Fruit fly (Drosophila melanogaster) whole organism, embryonic: ENCODE data around the gene CG5715.

ENCODE experiments used
- B-H2 ChIP-seq: fragments of 200-800 bp; sonication (Bioruptor generic); optimal IDR thresholded peaks from 2 replicates; lab custom pipeline; 2018; ENCODE audit warnings: missing biosample characterization, mild to moderate bottlenecking, missing genetic modification characterization
- CG10267 ChIP-seq: fragments of 200-800 bp; sonication (Bioruptor generic); optimal IDR thresholded peaks from 2 replicates; lab custom pipeline; 2018; ENCODE audit warnings: missing biosample characterization, mild to moderate bottlenecking, missing genetic modification characterization, moderate library complexity
- CG11247 ChIP-seq: fragments of 200-800 bp; sonication (Bioruptor generic); IDR thresholded peaks from 2 replicates; pipeline ENCODE4 v1.3.6; 2022; ENCODE audit warnings: missing biosample characterization, missing genetic modification characterization
- CG12391 ChIP-seq: fragments of 200-800 bp; sonication (Bioruptor generic); optimal IDR thresholded peaks from 3 replicates; lab custom pipeline; 2018; ENCODE audit warnings: missing biosample characterization, mild to moderate bottlenecking, missing genetic modification characterization, moderate library complexity
- CG13424 ChIP-seq: fragments of 200-800 bp; sonication (Bioruptor generic); optimal IDR thresholded peaks from 2 replicates; lab custom pipeline; 2019; ENCODE audit warnings: missing biosample characterization, mild to moderate bottlenecking, missing genetic modification characterization, moderate library complexity
- CG13775 ChIP-seq: fragments of 200-800 bp; sonication (Bioruptor generic); optimal IDR thresholded peaks from 3 replicates; lab custom pipeline; 2017; ENCODE audit warnings: missing biosample characterization, mild to moderate bottlenecking, missing genetic modification characterization
- CG14667 ChIP-seq: fragments of 200-800 bp; sonication (Bioruptor generic); IDR thresholded peaks from 2 replicates; pipeline ENCODE4 v1.3.6; 2022; ENCODE audit warnings: missing biosample characterization, missing genetic modification characterization
- CG15479 ChIP-seq: fragments of 200-800 bp; sonication (Bioruptor generic); optimal IDR thresholded peaks from 3 replicates; lab custom pipeline; 2019; ENCODE audit warnings: missing biosample characterization, mild to moderate bottlenecking, missing genetic modification characterization, moderate library complexity
- CG1647 ChIP-seq: fragments of 200-800 bp; sonication (Bioruptor generic); optimal IDR thresholded peaks from 3 replicates; lab custom pipeline; 2016; ENCODE audit warnings: missing biosample characterization, missing genetic modification characterization
- CG17829 ChIP-seq: fragments of 200-800 bp; optimal IDR thresholded peaks from 2 replicates; lab custom pipeline; 2019; ENCODE audit warnings: missing biosample characterization, mild to moderate bottlenecking, missing genetic modification characterization, moderate library complexity
- CG30431 ChIP-seq: fragments of 200-800 bp; sonication (Bioruptor generic); optimal IDR thresholded peaks from 2 replicates; lab custom pipeline; 2017; ENCODE audit warnings: missing biosample characterization, missing genetic modification characterization
- CG3407 ChIP-seq: fragments of 200-800 bp; sonication (Bioruptor generic); optimal IDR thresholded peaks from 2 replicates; lab custom pipeline; 2018; ENCODE audit warnings: missing biosample characterization, mild to moderate bottlenecking, missing genetic modification characterization
- CG5180 ChIP-seq: fragments of 200-800 bp; sonication (Bioruptor generic); optimal IDR thresholded peaks from 3 replicates; lab custom pipeline; 2017; ENCODE audit warnings: missing biosample characterization, missing genetic modification characterization, mild to moderate bottlenecking, moderate library complexity, missing genetic modification reagents
- CG7745 ChIP-seq: fragments of 200-800 bp; sonication (Bioruptor generic); optimal IDR thresholded peaks from 2 replicates; lab custom pipeline; 2018; ENCODE audit warnings: missing biosample characterization, mild to moderate bottlenecking, missing genetic modification characterization, moderate library complexity
- CG7839 ChIP-seq: fragments of 200-800 bp; sonication (Bioruptor generic); optimal IDR thresholded peaks from 3 replicates; lab custom pipeline; 2018; ENCODE audit warnings: missing biosample characterization, mild to moderate bottlenecking, missing genetic modification characterization, moderate library complexity
- CG8359 ChIP-seq: fragments of 200-800 bp; sonication (Bioruptor generic); optimal IDR thresholded peaks from 2 replicates; lab custom pipeline; 2017; ENCODE audit warnings: missing biosample characterization, mild to moderate bottlenecking, missing genetic modification characterization, borderline replicate concordance
- CG8388 ChIP-seq: fragments of 200-800 bp; sonication (Bioruptor generic); optimal IDR thresholded peaks from 2 replicates; lab custom pipeline; 2019; ENCODE audit warnings: missing biosample characterization, mild to moderate bottlenecking, missing genetic modification characterization, moderate library complexity
- CG9797 ChIP-seq: fragments of 200-800 bp; sonication (Bioruptor generic); optimal IDR thresholded peaks from 3 replicates; lab custom pipeline; 2018; ENCODE audit warnings: missing biosample characterization, mild to moderate bottlenecking, missing genetic modification characterization
- CG9932 ChIP-seq: fragments of 200-800 bp; sonication (Bioruptor generic); IDR thresholded peaks from 2 replicates; pipeline ENCODE4 v1.3.6; 2022; ENCODE audit warnings: missing biosample characterization, missing genetic modification characterization
- D ChIP-seq, 2 experiments: fragments of 200-800 bp in 1 of 2; fragments of >200 bp in 1 of 2; sonication (Bioruptor generic) in 1 of 2; optimal IDR thresholded peaks; 2 replicates in 1 of 2; 3 replicates in 1 of 2; lab custom pipeline; 2017; ENCODE audit warnings: mild to moderate bottlenecking in 1 of 2, missing biosample characterization in 1 of 2, missing genetic modification characterization in 1 of 2, missing genetic modification reagents in 1 of 2
- Doc2 ChIP-seq: fragments of 200-800 bp; sonication (Bioruptor generic); IDR thresholded peaks from 2 replicates; pipeline ENCODE4 v1.3.6; 2022; ENCODE audit warnings: missing biosample characterization, missing genetic modification characterization
- E2f2 ChIP-seq: fragments of 200-800 bp; sonication (Bioruptor generic); IDR thresholded peaks from 2 replicates; pipeline ENCODE4 v1.3.6; 2022; ENCODE audit warnings: missing biosample characterization, missing genetic modification characterization
- Ets65A ChIP-seq: fragments of 200-800 bp; sonication (Bioruptor generic); peaks from one replicate; lab custom pipeline; 2016; ENCODE audit warnings: missing biosample characterization, missing genetic modification characterization
- Lhr ChIP-seq: fragments of 200-800 bp; sonication (Bioruptor generic); optimal IDR thresholded peaks from 3 replicates; lab custom pipeline; 2017; ENCODE audit warnings: mild to moderate bottlenecking, missing biosample characterization, missing genetic modification reagents, missing genetic modification characterization
- Myb ChIP-seq: fragments of 200-800 bp; sonication (Bioruptor generic); optimal IDR thresholded peaks from 2 replicates; lab custom pipeline; 2016; ENCODE audit warnings: missing biosample characterization, missing genetic modification characterization
- Spps ChIP-seq: fragments of 200-800 bp; sonication (Bioruptor generic); optimal IDR thresholded peaks from 2 replicates; lab custom pipeline; 2018; ENCODE audit warnings: missing biosample characterization, mild to moderate bottlenecking, missing genetic modification characterization
- Vsx1 ChIP-seq: fragments of 200-800 bp; sonication (Bioruptor generic); optimal IDR thresholded peaks from 2 replicates; lab custom pipeline; 2017; ENCODE audit warnings: missing biosample characterization, mild to moderate bottlenecking, missing genetic modification characterization, missing genetic modification reagents
- bsh ChIP-seq, 2 experiments: fragments of 200-800 bp; sonication (Bioruptor generic); optimal IDR thresholded peaks; 2 replicates each; lab custom pipeline; 2017 to 2018; ENCODE audit warnings: mild to moderate bottlenecking in 2 of 2, missing biosample characterization in 2 of 2, missing genetic modification characterization in 2 of 2, moderate library complexity in 1 of 2
- cad ChIP-seq: fragments of >200 bp; optimal IDR thresholded peaks from 2 replicates; lab custom pipeline; 2017; ENCODE audit warnings: missing biosample characterization, missing genetic modification characterization
- crol ChIP-seq: fragments of 200-800 bp; sonication (Bioruptor generic); IDR thresholded peaks from 2 replicates; pipeline ENCODE4 v1.3.6; 2022; ENCODE audit warnings: missing biosample characterization, missing genetic modification characterization
- danr ChIP-seq: fragments of 200-800 bp; sonication (Bioruptor generic); IDR thresholded peaks from 2 replicates; pipeline ENCODE4 v1.3.6; 2022; ENCODE audit warnings: missing biosample characterization, missing genetic modification characterization
- en ChIP-seq: fragments of 200-800 bp; sonication (Bioruptor generic); optimal IDR thresholded peaks from 2 replicates; lab custom pipeline; 2016; ENCODE audit warnings: missing biosample characterization, missing genetic modification characterization
- gem ChIP-seq: fragments of 200-800 bp; sonication (Bioruptor generic); optimal IDR thresholded peaks from 2 replicates; lab custom pipeline; 2019; ENCODE audit warnings: missing biosample characterization, mild to moderate bottlenecking, missing genetic modification characterization, moderate library complexity
- gsb-n ChIP-seq: fragments of 200-800 bp; sonication (Bioruptor generic); optimal IDR thresholded peaks from 3 replicates; lab custom pipeline; 2018; ENCODE audit warnings: missing biosample characterization, mild to moderate bottlenecking, missing genetic modification characterization
- jumu ChIP-seq: fragments of 200-800 bp; sonication (Bioruptor generic); optimal IDR thresholded peaks from 3 replicates; lab custom pipeline; 2016; ENCODE audit warnings: missing biosample characterization, missing genetic modification characterization
- nau ChIP-seq: fragments of 200-800 bp; sonication (Bioruptor generic); optimal IDR thresholded peaks from 3 replicates; lab custom pipeline; 2017; ENCODE audit warnings: missing biosample characterization, mild to moderate bottlenecking, missing genetic modification characterization, missing genetic modification reagents
- nerfin-1 ChIP-seq: fragments of 200-800 bp; sonication (Bioruptor generic); optimal IDR thresholded peaks from 3 replicates; lab custom pipeline; 2019; ENCODE audit warnings: missing biosample characterization, mild to moderate bottlenecking, missing genetic modification characterization, moderate library complexity
- odd ChIP-seq: fragments of 200-800 bp; sonication (Bioruptor generic); optimal IDR thresholded peaks from 2 replicates; lab custom pipeline; 2017; ENCODE audit warnings: missing biosample characterization, mild to moderate bottlenecking, missing genetic modification characterization
- onecut ChIP-seq: fragments of 200-800 bp; sonication (Bioruptor generic); IDR thresholded peaks from 2 replicates; pipeline ENCODE4 v1.3.6; 2022; ENCODE audit warnings: missing biosample characterization, missing genetic modification characterization
- otp ChIP-seq: fragments of 200-800 bp; sonication (Bioruptor generic); IDR thresholded peaks from 3 replicates; pipeline ENCODE4, ENCODE4 v1.3.6; 2022; ENCODE audit warnings: missing biosample characterization, missing genetic modification characterization
- p53 ChIP-seq: fragments of 200-800 bp; sonication (Bioruptor generic); optimal IDR thresholded peaks from 2 replicates; lab custom pipeline; 2016; ENCODE audit warnings: missing biosample characterization, missing genetic modification characterization
- pb ChIP-seq: fragments of 200-800 bp; sonication (Bioruptor generic); optimal IDR thresholded peaks from 3 replicates; lab custom pipeline; 2016; ENCODE audit warnings: missing biosample characterization, missing genetic modification characterization
- pzg ChIP-seq: fragments of 200-800 bp; sonication (Bioruptor generic); optimal IDR thresholded peaks from 3 replicates; lab custom pipeline; 2018; ENCODE audit warnings: missing biosample characterization, mild to moderate bottlenecking, missing genetic modification characterization, moderate library complexity
- repo ChIP-seq: fragments of 200-800 bp; sonication (Bioruptor generic); optimal IDR thresholded peaks from 2 replicates; lab custom pipeline; 2016; ENCODE audit warnings: missing biosample characterization, missing genetic modification characterization
- sqz ChIP-seq: fragments of 200-800 bp; sonication (Bioruptor generic); optimal IDR thresholded peaks from 3 replicates; lab custom pipeline; 2018; ENCODE audit warnings: missing biosample characterization, mild to moderate bottlenecking, missing genetic modification characterization
- sr ChIP-seq: fragments of 200-800 bp; sonication (Bioruptor generic); IDR thresholded peaks from 3 replicates; pipeline ENCODE4 v1.3.6; 2022; ENCODE audit warnings: missing biosample characterization, missing genetic modification characterization
- tgo ChIP-seq: fragments of 200-800 bp; sonication (Bioruptor generic); IDR thresholded peaks from 3 replicates; pipeline ENCODE4 v1.3.6; 2022; ENCODE audit warnings: missing biosample characterization, missing genetic modification characterization
- vfl ChIP-seq: fragments of 200-800 bp; sonication (Bioruptor generic); optimal IDR thresholded peaks from 2 replicates; lab custom pipeline; 2016; ENCODE audit warnings: missing biosample characterization, missing genetic modification characterization
- vvl ChIP-seq: fragments of 200-800 bp; sonication (Bioruptor generic); IDR thresholded peaks from 2 replicates; pipeline ENCODE4 v1.3.6; 2022; ENCODE audit warnings: missing biosample characterization, missing genetic modification characterization
- wek ChIP-seq: fragments of 200-800 bp; sonication (Bioruptor generic); optimal IDR thresholded peaks from 3 replicates; lab custom pipeline; 2018; ENCODE audit warnings: missing biosample characterization, mild to moderate bottlenecking, missing genetic modification characterization, moderate library complexity
- z ChIP-seq: fragments of 200-800 bp; sonication (Bioruptor generic); IDR thresholded peaks from 3 replicates; pipeline ENCODE4 v1.3.6; 2022; ENCODE audit warnings: missing biosample characterization, missing genetic modification characterization

CG5715 gene

DNA sequence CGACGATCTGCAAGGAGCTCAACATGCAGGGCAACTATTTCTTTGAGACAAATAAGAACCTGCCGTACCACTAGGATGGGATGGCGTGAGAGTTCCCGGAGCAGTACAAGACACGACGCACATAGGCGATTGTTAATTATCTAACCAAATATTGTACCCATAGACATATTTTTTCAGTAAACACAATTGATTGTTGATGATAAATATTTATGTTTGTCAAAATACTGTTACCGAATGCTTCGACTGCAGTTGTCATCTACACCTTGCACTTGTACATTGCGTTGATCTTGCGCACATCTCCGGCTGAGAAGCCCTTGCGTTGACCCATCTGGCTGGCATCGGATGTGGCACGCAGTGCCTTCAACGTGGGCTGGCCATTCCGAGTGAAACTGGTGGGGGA lies 1.0 kb downstream of the CG5715 start (continued):
- TF ChIP-seq CG7839 (tag; lab: Kevin White, UChicago) = no peak
- TF ChIP-seq odd (GFP tag; lab: Kevin White, UChicago) = peak; percentile 37
- no peak for TF ChIP-seq CG1647 (GFP tag; lab: Kevin White, UChicago)
- no peak for TF ChIP-seq CG11247 (GFP tag; lab: Robert Waterston, UW)
- no peak for TF ChIP-seq jumu (GFP tag; lab: Kevin White, UChicago)
- no peak for TF ChIP-seq pb
- TF ChIP-seq sr (GFP tag; lab: Robert Waterston, UW) = no peak
- no peak for TF ChIP-seq vfl
- no peak for TF ChIP-seq cad (GFP tag; lab: Kevin White, UChicago)
- peak; percentile 26 for TF ChIP-seq sqz
- TF ChIP-seq en = no peak
- TF ChIP-seq CG13775 (GFP tag; lab: Kevin White, UChicago) = no peak
- peak; percentile 30 for TF ChIP-seq Vsx1 (GFP tag; lab: Kevin White, UChicago)
- TF ChIP-seq tgo (GFP tag; lab: Robert Waterston, UW) = no peak
- no peak for TF ChIP-seq CG12391
- peak; percentile 24 for TF ChIP-seq CG17829
- peak; percentile 14 for TF ChIP-seq CG8388 (GFP tag; lab: Kevin White, UChicago)
- no peak for TF ChIP-seq onecut
- TF ChIP-seq Lhr (GFP tag; lab: Kevin White, UChicago) = peak; percentile 19
- no peak for TF ChIP-seq z
- peak; percentile 56 for TF ChIP-seq CG7745 (tag; lab: Kevin White, UChicago)
- TF ChIP-seq CG30431 (GFP tag; lab: Kevin White, UChicago) = no peak
- TF ChIP-seq vvl (GFP tag; lab: Robert Waterston, UW) = no peak
- no peak for TF ChIP-seq repo (GFP tag; lab: Kevin White, UChicago)
- no peak for TF ChIP-seq Doc2
- TF ChIP-seq E2f2 (GFP tag; lab: Robert Waterston, UW) = no peak
- peak; percentile 61 for TF ChIP-seq Ets65A
- peak; percentile 51 for TF ChIP-seq Spps (tag; lab: Kevin White, UChicago)
- TF ChIP-seq crol (GFP tag; lab: Robert Waterston, UW) = no peak
- peak; percentile 15 for TF ChIP-seq CG9797 (GFP tag; lab: Kevin White, UChicago)
- TF ChIP-seq Myb = no peak
- TF ChIP-seq CG3407 (GFP tag; lab: Kevin White, UChicago) = peak; percentile 57
- TF ChIP-seq wek (GFP tag; lab: Kevin White, UChicago) = peak; percentile 61
- TF ChIP-seq CG9932 = no peak
- TF ChIP-seq CG13424 (tag; lab: Kevin White, UChicago) = peak; percentile 28
- TF ChIP-seq CG10267 (tag; lab: Kevin White, UChicago) = peak; percentile 30
- no peak for TF ChIP-seq CG15479 (GFP tag; lab: Kevin White, UChicago)
- no peak for TF ChIP-seq p53 (GFP tag; lab: Kevin White, UChicago)
- peak in 1 of 2 experiments; percentile 84 for TF ChIP-seq bsh (GFP tag; optimal IDR thresholded peaks at IDR 0.05; lab: Kevin White, UChicago)
- peak; percentile 60 for TF ChIP-seq CG8359 (GFP tag; lab: Kevin White, UChicago)
- TF ChIP-seq gsb-n = peak; percentile 48
- TF ChIP-seq D (optimal IDR thresholded peaks at IDR 0.05; lab: Kevin White, UChicago) = no peak
- peak; percentile 46 for TF ChIP-seq D (GFP tag; optimal IDR thresholded peaks at IDR 0.05; lab: Kevin White, UChicago)
- no peak for TF ChIP-seq danr (GFP tag; lab: Robert Waterston, UW)
- TF ChIP-seq B-H2 = no peak
- TF ChIP-seq CG5180 (GFP tag; lab: Kevin White, UChicago) = peak; percentile 42
- TF ChIP-seq gem (tag; lab: Kevin White, UChicago) = peak; percentile 38
- peak; percentile 22 for TF ChIP-seq nau (GFP tag; lab: Kevin White, UChicago)
- peak; percentile 57 for TF ChIP-seq nerfin-1
- no peak for TF ChIP-seq otp (GFP tag; lab: Robert Waterston, UW)
- no peak for TF ChIP-seq pzg (GFP tag; lab: Kevin White, UChicago)
- no peak for TF ChIP-seq CG14667 (GFP tag; lab: Robert Waterston, UW)
